Fruit fly (Drosophila melanogaster) whole organism, pupa: ENCODE measurements around the gene CG34290.

Source experiments
- CG32121 ChIP-seq: fragments of 200-800 bp; sonication (Bioruptor generic); IDR thresholded peaks from 2 replicates; pipeline ENCODE4 v1.3.6; 2022; ENCODE audit warnings: missing biosample characterization, missing genetic modification characterization
- CG4496 ChIP-seq: fragments of 200-800 bp; sonication (Bioruptor generic); IDR thresholded peaks from 3 replicates; pipeline ENCODE4 v1.3.6; 2022; ENCODE audit warnings: missing biosample characterization, missing genetic modification characterization

DNA sequence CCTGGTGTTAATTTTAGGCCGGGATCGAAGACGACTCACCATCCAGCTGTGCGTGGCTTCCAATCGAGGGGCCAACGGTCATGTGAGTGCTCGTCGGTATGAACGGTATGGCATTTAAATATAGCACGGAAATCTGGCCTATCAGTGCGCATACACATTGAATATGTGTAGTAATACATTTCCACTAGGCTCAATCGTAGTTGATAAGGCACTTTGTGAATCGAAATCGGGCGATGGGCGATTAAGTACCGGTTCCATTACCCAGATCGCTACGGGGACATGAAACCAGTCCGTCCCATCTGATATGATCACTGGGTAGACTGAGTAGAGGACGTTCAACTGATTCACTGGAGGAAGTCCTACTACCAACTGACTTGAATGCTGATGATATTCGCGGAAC, 4.2 kb downstream of the CG34290 start:
- no peak for TF ChIP-seq CG4496 (GFP tag; lab: Robert Waterston, UW)
- no peak for TF ChIP-seq CG32121
